Worm (Caenorhabditis elegans): ENCODE results near the gene pxmp-4.

DNA sequence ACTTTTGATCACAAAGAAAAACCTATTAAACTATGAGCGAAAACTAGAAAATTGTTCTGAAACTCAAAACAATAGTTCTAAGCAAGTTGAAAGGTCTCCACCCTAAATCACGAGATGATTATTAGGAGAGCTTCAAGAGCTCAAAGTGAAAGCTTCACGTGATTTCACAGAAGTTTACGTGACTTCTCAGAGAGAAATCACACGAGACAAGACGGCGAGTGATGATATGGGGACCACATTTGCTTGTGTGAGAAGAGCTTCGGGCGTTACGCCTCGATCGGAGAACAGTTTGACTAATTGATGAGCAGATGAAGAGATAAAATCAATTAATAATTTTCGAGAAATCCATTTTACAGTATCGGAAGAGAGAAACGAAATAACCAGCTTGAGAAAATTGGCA, 28.0 kb upstream of the pxmp-4 start:
- TF ChIP-seq hlh-1 (tag; optimal IDR thresholded peaks at IDR 0.05): no peak
- TF ChIP-seq unc-62 (GFP tag; optimal IDR thresholded peaks at IDR 0.05): no peak
- no peak for TF ChIP-seq pha-4 (tag; optimal IDR thresholded peaks at IDR 0.05)
- no peak for TF ChIP-seq lsy-2 (tag; optimal IDR thresholded peaks at IDR 0.05)
- TF ChIP-seq ces-1 (GFP tag; optimal IDR thresholded peaks at IDR 0.05): no peak
- TF ChIP-seq ztf-11 (tag; optimal IDR thresholded peaks at IDR 0.05): no peak
- TF ChIP-seq snpc-4 (tag; optimal IDR thresholded peaks at IDR 0.05): no peak
- no peak for TF ChIP-seq blmp-1 (tag; optimal IDR thresholded peaks at IDR 0.05)

Measured in whole organism, mixed stage, embryonic.